Fruit fly (Drosophila melanogaster): ENCODE results near the gene pns.

dm6 chr3L:1580194-1580593 is 43.3 kb downstream of the pns start:
- TF ChIP-seq slou (GFP tag; optimal IDR thresholded peaks at IDR 0.05), result no peak
- no peak for TF ChIP-seq sisA (GFP tag; IDR thresholded peaks at IDR 0.05)
- no peak for TF ChIP-seq CG6854 (GFP tag; optimal IDR thresholded peaks at IDR 0.05)
- no peak for TF ChIP-seq CG4707 (GFP tag; optimal IDR thresholded peaks at IDR 0.05)
- TF ChIP-seq HLH54F (GFP tag; optimal IDR thresholded peaks at IDR 0.05), result no peak
- no peak for TF ChIP-seq CG9817 (tag; optimal IDR thresholded peaks at IDR 0.05)
- no peak for TF ChIP-seq rib (GFP tag; IDR thresholded peaks at IDR 0.05)
- no peak for TF ChIP-seq Xrp1 (GFP tag; IDR thresholded peaks at IDR 0.05)
- no peak for TF ChIP-seq Lpt (GFP tag; optimal IDR thresholded peaks at IDR 0.05)
- no peak for TF ChIP-seq danr (GFP tag; IDR thresholded peaks at IDR 0.05)

Data from whole organism, embryonic.